Worm (Caenorhabditis elegans) whole organism, mixed stage, embryonic: Measurements from ENCODE around the gene C27H5.6.

Experiments
- bed-3 ChIP-seq: fragments of 200-800 bp; sonication (Bioruptor generic); optimal IDR thresholded peaks from 3 replicates; lab custom pipeline; 2018; ENCODE audit warnings: mild to moderate bottlenecking, missing genetic modification characterization, moderate library complexity, missing compliant biosample characterization
- blmp-1 ChIP-seq: fragments of 150-350 bp; optimal IDR thresholded peaks from 2 replicates; lab custom pipeline; 2014; ENCODE audit warnings: missing biosample characterization, missing genetic modification characterization
- ceh-39 ChIP-seq: fragments of 150-350 bp; optimal IDR thresholded peaks from 2 replicates; lab custom pipeline; 2014; ENCODE audit warnings: missing biosample characterization, missing genetic modification characterization
- ceh-43 ChIP-seq: fragments of 200-800 bp; sonication (Bioruptor generic); optimal IDR thresholded peaks from 2 replicates; lab custom pipeline; 2018; ENCODE audit warnings: mild to moderate bottlenecking, missing genetic modification characterization, moderate library complexity, missing compliant biosample characterization
- ceh-83 ChIP-seq: fragments of 200-800 bp; sonication (Bioruptor generic); optimal IDR thresholded peaks from 2 replicates; lab custom pipeline; 2018; ENCODE audit warnings: mild to moderate bottlenecking, missing genetic modification characterization, missing compliant biosample characterization
- ces-1 ChIP-seq: fragments of 150-350 bp; optimal IDR thresholded peaks from 2 replicates; lab custom pipeline; 2014; ENCODE audit warnings: missing biosample characterization, missing genetic modification reagents, missing genetic modification characterization
- cnd-1 ChIP-seq: fragments of 200-800 bp; sonication (Bioruptor generic); optimal IDR thresholded peaks from 2 replicates; lab custom pipeline; 2018; ENCODE audit warnings: mild to moderate bottlenecking, missing genetic modification characterization, missing compliant biosample characterization
- elt-1 ChIP-seq: sonication (generic microtip); optimal IDR thresholded peaks from 2 replicates; lab custom pipeline; 2017; ENCODE audit warnings: missing genetic modification characterization, mild to moderate bottlenecking, missing compliant biosample characterization, antibody characterized with exemption, moderate library complexity, borderline replicate concordance; ENCODE audit not compliant: insufficient read depth
- elt-3 ChIP-seq: fragments of 150-350 bp; optimal IDR thresholded peaks from 2 replicates; lab custom pipeline; 2014; ENCODE audit warnings: missing biosample characterization, missing genetic modification characterization
- flh-1 ChIP-seq: fragments of 200-800 bp; sonication (Bioruptor generic); optimal IDR thresholded peaks from 2 replicates; lab custom pipeline; 2018; ENCODE audit warnings: mild to moderate bottlenecking, missing genetic modification characterization, moderate library complexity, missing compliant biosample characterization
- ham-2 ChIP-seq: fragments of 200-800 bp; sonication (Bioruptor generic); optimal IDR thresholded peaks from 2 replicates; lab custom pipeline; 2018; ENCODE audit warnings: mild to moderate bottlenecking, missing genetic modification characterization, missing compliant biosample characterization
- hlh-1 ChIP-seq: fragments of 150-350 bp; optimal IDR thresholded peaks from 2 replicates; lab custom pipeline; 2014; ENCODE audit warnings: missing biosample characterization, missing genetic modification reagents, missing genetic modification characterization
- lin-13 ChIP-seq: fragments of 150-350 bp; optimal IDR thresholded peaks from 2 replicates; lab custom pipeline; 2014; ENCODE audit warnings: missing biosample characterization, missing genetic modification characterization
- lin-32 ChIP-seq: fragments of 200-800 bp; sonication (Bioruptor generic); optimal IDR thresholded peaks from 2 replicates; lab custom pipeline; 2018; ENCODE audit warnings: mild to moderate bottlenecking, missing genetic modification characterization, missing compliant biosample characterization
- lsy-2 ChIP-seq: fragments of 150-350 bp; optimal IDR thresholded peaks from 2 replicates; lab custom pipeline; 2014; ENCODE audit warnings: missing biosample characterization, missing genetic modification characterization
- mab-5 ChIP-seq: fragments of 150-350 bp; optimal IDR thresholded peaks from 2 replicates; lab custom pipeline; 2014; ENCODE audit warnings: missing biosample characterization, missing genetic modification characterization
- mep-1 ChIP-seq: fragments of 150-350 bp; optimal IDR thresholded peaks from 2 replicates; lab custom pipeline; 2017; ENCODE audit warnings: missing biosample characterization, missing genetic modification reagents, missing genetic modification characterization, inconsistent platforms
- mls-2 ChIP-seq: sonication (generic microtip); optimal IDR thresholded peaks from 2 replicates; lab custom pipeline; 2016; ENCODE audit warnings: mild to moderate bottlenecking, missing genetic modification characterization, moderate library complexity, missing compliant biosample characterization
- nhr-12 ChIP-seq: fragments of 150-350 bp; optimal IDR thresholded peaks from 2 replicates; lab custom pipeline; 2014; ENCODE audit warnings: missing biosample characterization, missing genetic modification characterization
- nhr-2 ChIP-seq: fragments of 150-350 bp; optimal IDR thresholded peaks from 2 replicates; lab custom pipeline; 2014; ENCODE audit warnings: missing biosample characterization, missing genetic modification characterization
- nhr-237 ChIP-seq: fragments of 150-350 bp; optimal IDR thresholded peaks from 2 replicates; lab custom pipeline; 2014; ENCODE audit warnings: missing biosample characterization, missing genetic modification characterization
- nhr-28 ChIP-seq: fragments of 150-350 bp; optimal IDR thresholded peaks from 2 replicates; lab custom pipeline; 2014; ENCODE audit warnings: missing biosample characterization, missing genetic modification characterization
- nhr-76 ChIP-seq: sonication (generic microtip); optimal IDR thresholded peaks from 2 replicates; lab custom pipeline; 2017; ENCODE audit warnings: missing biosample characterization, missing genetic modification characterization
- pha-4 ChIP-seq: fragments of 150-350 bp; optimal IDR thresholded peaks from 2 replicates; lab custom pipeline; 2018; ENCODE audit warnings: missing biosample characterization, missing genetic modification reagents, missing genetic modification characterization
- sem-2 ChIP-seq: fragments of 200-800 bp; sonication (Bioruptor generic); optimal IDR thresholded peaks from 2 replicates; lab custom pipeline; 2018; ENCODE audit warnings: mild to moderate bottlenecking, missing genetic modification characterization, missing compliant biosample characterization
- snpc-4 ChIP-seq: fragments of 150-350 bp; optimal IDR thresholded peaks from 2 replicates; lab custom pipeline; 2014; ENCODE audit warnings: missing biosample characterization, missing genetic modification characterization
- sptf-1 ChIP-seq: sonication (generic microtip); optimal IDR thresholded peaks from 2 replicates; lab custom pipeline; 2017; ENCODE audit warnings: mild to moderate bottlenecking, missing genetic modification characterization, moderate library complexity, missing compliant biosample characterization
- tbx-8 ChIP-seq: fragments of 200-800 bp; sonication (Bioruptor generic); optimal IDR thresholded peaks from 2 replicates; lab custom pipeline; 2018; ENCODE audit warnings: mild to moderate bottlenecking, missing genetic modification characterization, moderate library complexity, missing compliant biosample characterization
- unc-120 ChIP-seq: sonication (generic microtip); optimal IDR thresholded peaks from 2 replicates; lab custom pipeline; 2017; ENCODE audit warnings: missing genetic modification characterization, missing compliant biosample characterization; ENCODE audit not compliant: poor library complexity, severe bottlenecking
- unc-39 ChIP-seq: fragments of 150-350 bp; optimal IDR thresholded peaks from 2 replicates; lab custom pipeline; 2014; ENCODE audit warnings: missing biosample characterization, missing genetic modification characterization
- unc-62 ChIP-seq: fragments of 150-350 bp; optimal IDR thresholded peaks from 2 replicates; lab custom pipeline; 2014; ENCODE audit warnings: missing biosample characterization, missing genetic modification reagents, missing genetic modification characterization
- zip-8 ChIP-seq: fragments of 150-350 bp; optimal IDR thresholded peaks from 2 replicates; lab custom pipeline; 2014; ENCODE audit warnings: missing biosample characterization, missing genetic modification characterization
- ztf-11 ChIP-seq: fragments of 150-350 bp; optimal IDR thresholded peaks from 2 replicates; lab custom pipeline; 2014; ENCODE audit warnings: missing biosample characterization, missing genetic modification characterization

Gene C27H5.6

ce11 chrII:7168712-7169111 is 18.3 kb downstream of the C27H5.6 start, which contains the start of gene col-36:
Gene col-36 (minus strand): TSS chrII:7168812.
- no peak for TF ChIP-seq elt-1 (tag; lab: Kevin White, UChicago)
- TF ChIP-seq nhr-28 (tag; lab: Kevin White, UChicago) = no peak
- TF ChIP-seq mep-1 (tag; lab: Kevin White, UChicago) = no peak
- TF ChIP-seq ceh-83 (GFP tag; lab: Kevin White, UChicago) = no peak
- TF ChIP-seq elt-3 (tag; lab: Kevin White, UChicago) = no peak
- no peak for TF ChIP-seq mab-5
- TF ChIP-seq nhr-237 (tag; lab: Kevin White, UChicago) = no peak
- TF ChIP-seq pha-4 = no peak
- TF ChIP-seq nhr-76 = no peak

ce11 chrII:7166768-7167167 is 20.2 kb downstream of the C27H5.6 start:
- TF ChIP-seq pha-4 = no peak
- TF ChIP-seq cnd-1 = no peak
- no peak for TF ChIP-seq ceh-39 (tag; lab: Kevin White, UChicago)
- no peak for TF ChIP-seq unc-62
- no peak for TF ChIP-seq ztf-11 (tag; lab: Kevin White, UChicago)
- TF ChIP-seq ceh-43 (GFP tag; lab: Kevin White, UChicago) = no peak
- TF ChIP-seq nhr-12 (tag; lab: Kevin White, UChicago) = no peak
- TF ChIP-seq nhr-2 (tag; lab: Kevin White, UChicago) = no peak
- TF ChIP-seq ceh-83 (GFP tag; lab: Kevin White, UChicago) = no peak
- TF ChIP-seq mls-2 (tag; lab: Kevin White, UChicago) = no peak
- no peak for TF ChIP-seq flh-1 (GFP tag; lab: Kevin White, UChicago)
- no peak for TF ChIP-seq unc-39
- TF ChIP-seq hlh-1 (tag; lab: Kevin White, UChicago) = no peak
- no peak for TF ChIP-seq tbx-8 (GFP tag; lab: Kevin White, UChicago)
- TF ChIP-seq snpc-4 (tag; lab: Kevin White, UChicago) = no peak
- no peak for TF ChIP-seq mab-5
- no peak for TF ChIP-seq lsy-2
- no peak for TF ChIP-seq nhr-28 (tag; lab: Kevin White, UChicago)
- no peak for TF ChIP-seq lin-13 (tag; lab: Kevin White, UChicago)
- TF ChIP-seq ham-2 (GFP tag; lab: Kevin White, UChicago) = no peak

- TF ChIP-seq elt-3 (tag; lab: Kevin White, UChicago) = no peak
- TF ChIP-seq ceh-83 (GFP tag; lab: Kevin White, UChicago) = no peak
- TF ChIP-seq zip-8 (tag; lab: Kevin White, UChicago) = no peak
- no peak for TF ChIP-seq unc-62
- no peak for TF ChIP-seq mep-1 (tag; lab: Kevin White, UChicago)
- no peak for TF ChIP-seq sem-2 (GFP tag; lab: Kevin White, UChicago)
- no peak for TF ChIP-seq lin-32 (GFP tag; lab: Kevin White, UChicago)
- no peak for TF ChIP-seq nhr-237 (tag; lab: Kevin White, UChicago)
- TF ChIP-seq flh-1 (GFP tag; lab: Kevin White, UChicago) = no peak
- TF ChIP-seq snpc-4 (tag; lab: Kevin White, UChicago) = no peak
- no peak for TF ChIP-seq unc-120 (tag; lab: Kevin White, UChicago)
These were observed 21.3 kb downstream of the C27H5.6 start, which contains the start of gene mfsd-13.2 for ce11 chrII:7165749-7166148. Gene mfsd-13.2 (minus strand): TSS chrII:7165849.

ce11 chrII:7161512-7161911 is 25.5 kb downstream of the C27H5.6 start, which contains the start of gene C27H5.12:
Gene C27H5.12 (minus strand): TSS chrII:7161612.
- no peak for TF ChIP-seq mep-1 (tag; lab: Kevin White, UChicago)
- no peak for TF ChIP-seq elt-3 (tag; lab: Kevin White, UChicago)
- TF ChIP-seq nhr-2 (tag; lab: Kevin White, UChicago) = no peak
- TF ChIP-seq pha-4 = no peak
- no peak for TF ChIP-seq zip-8 (tag; lab: Kevin White, UChicago)
- TF ChIP-seq unc-39 = no peak
- TF ChIP-seq lin-13 (tag; lab: Kevin White, UChicago) = no peak
- TF ChIP-seq sem-2 (GFP tag; lab: Kevin White, UChicago) = no peak
- TF ChIP-seq blmp-1 (tag; lab: Kevin White, UChicago) = no peak
- TF ChIP-seq elt-1 (tag; lab: Kevin White, UChicago) = no peak
- no peak for TF ChIP-seq ces-1
- TF ChIP-seq ceh-43 (GFP tag; lab: Kevin White, UChicago) = no peak
- TF ChIP-seq sptf-1 (tag; lab: Kevin White, UChicago) = no peak
- TF ChIP-seq nhr-12 (tag; lab: Kevin White, UChicago) = no peak
- no peak for TF ChIP-seq bed-3 (GFP tag; lab: Kevin White, UChicago)
- no peak for TF ChIP-seq hlh-1 (tag; lab: Kevin White, UChicago)
